Worm (Caenorhabditis elegans) whole organism, early embryonic: ENCODE data around the gene bca-1.

Experiments
- ama-1 ChIP-seq: fragments of 150-350 bp; optimal IDR thresholded peaks from 2 replicates; lab custom pipeline; 2014
- ceh-36 ChIP-seq: sonication (generic microtip); optimal IDR thresholded peaks from 2 replicates; lab custom pipeline; 2016; ENCODE audit warnings: missing genetic modification characterization, inconsistent platforms, missing compliant biosample characterization
- flt-1 ChIP-seq: fragments of 200-800 bp; sonication (Bioruptor generic); IDR thresholded peaks from 2 replicates; pipeline ENCODE4 v1.3.6; 2022; ENCODE audit warnings: missing genetic modification characterization, missing compliant biosample characterization
- pes-1 ChIP-seq: fragments of 200-800 bp; sonication (Bioruptor generic); IDR thresholded peaks from 2 replicates; pipeline ENCODE4 v1.3.6; 2022; ENCODE audit warnings: missing genetic modification reagents, missing genetic modification characterization, missing compliant biosample characterization
- tbx-37 ChIP-seq: fragments of 200-800 bp; sonication (Bioruptor generic); conservative IDR thresholded peaks from 2 replicates; pipeline ENCODE4 v1.3.6; 2022; ENCODE audit warnings: missing genetic modification reagents, missing genetic modification characterization, missing compliant biosample characterization

- TF ChIP-seq ama-1 (lab: Kevin White, UChicago): no peak
- TF ChIP-seq ceh-36 (tag; lab: Kevin White, UChicago): no peak
- TF ChIP-seq flt-1: no peak
- TF ChIP-seq pes-1: no peak
- no peak for TF ChIP-seq tbx-37 (GFP tag; lab: Robert Waterston, UW)
Measured at ce11 chrX:6162037-6162436, 42.5 kb downstream of the bca-1 start.
